Worm (Caenorhabditis elegans): ENCODE data around the gene D1054.3.

- TF ChIP-seq ama-1 (optimal IDR thresholded peaks at IDR 0.05) (no peak), nhr-77 (tag; optimal IDR thresholded peaks at IDR 0.05) (no peak), fkh-8 (tag; optimal IDR thresholded peaks at IDR 0.05) (no peak), ceh-88 (GFP tag; IDR thresholded peaks at IDR 0.05) (no peak), rnt-1 (tag; optimal IDR thresholded peaks at IDR 0.05) (no peak), unc-62 (GFP tag; optimal IDR thresholded peaks at IDR 0.05) (no peak), ztf-11 (tag; optimal IDR thresholded peaks at IDR 0.05) (no peak), dpl-1 (GFP tag; optimal IDR thresholded peaks at IDR 0.05) (no peak), lin-39 (tag; optimal IDR thresholded peaks at IDR 0.05) (no peak)
Measured at ce11 chrV:10757128-10757527, 14.1 kb upstream of the D1054.3 start.
